Worm (Caenorhabditis elegans) whole organism, midembryonic: Measurements from ENCODE around the gene C10E2.5.
A peak's percentile ranks its signal among the peaks of the same experiment; 100 is the strongest.

ENCODE experiments used
- T22C8.4 ChIP-seq: fragments of 200-800 bp; sonication (Bioruptor generic); IDR thresholded peaks from 2 replicates; pipeline ENCODE4 v1.3.6; 2022; ENCODE audit warnings: missing genetic modification characterization, missing compliant biosample characterization
- cog-1 ChIP-seq: sonication (generic microtip); optimal IDR thresholded peaks from 2 replicates; lab custom pipeline; 2016; ENCODE audit warnings: missing genetic modification characterization, missing compliant biosample characterization
- flt-1 ChIP-seq: fragments of 200-800 bp; sonication (Bioruptor generic); IDR thresholded peaks from 2 replicates; pipeline ENCODE4 v1.3.6; 2022; ENCODE audit warnings: missing genetic modification characterization, missing compliant biosample characterization
- klf-2 ChIP-seq: fragments of 200-800 bp; sonication (Bioruptor generic); conservative IDR thresholded peaks from 2 replicates; pipeline ENCODE4 v1.3.6; 2022; ENCODE audit warnings: missing genetic modification reagents, missing genetic modification characterization, missing compliant biosample characterization
- med-1 ChIP-seq: sonication (generic microtip); optimal IDR thresholded peaks from 2 replicates; lab custom pipeline; 2017; ENCODE audit warnings: missing genetic modification characterization, mild to moderate bottlenecking, missing compliant biosample characterization, antibody characterized with exemption, missing genetic modification reagents; ENCODE audit not compliant: insufficient read depth
- ref-1 ChIP-seq: fragments of 200-800 bp; sonication (Bioruptor generic); conservative IDR thresholded peaks from 2 replicates; pipeline ENCODE4 v1.3.6; 2022; ENCODE audit warnings: missing genetic modification reagents, missing genetic modification characterization, missing compliant biosample characterization
- tab-1 ChIP-seq: fragments of 200-800 bp; sonication (Bioruptor generic); IDR thresholded peaks from 2 replicates; pipeline ENCODE4 v1.3.6; 2022; ENCODE audit warnings: missing genetic modification characterization, missing compliant biosample characterization
- ztf-23 ChIP-seq: fragments of 200-800 bp; sonication (Bioruptor generic); IDR thresholded peaks from 2 replicates; pipeline ENCODE4 v1.3.6; 2022; ENCODE audit warnings: missing genetic modification reagents, missing genetic modification characterization, missing compliant biosample characterization
- ztf-29 ChIP-seq: fragments of 200-800 bp; sonication (Bioruptor generic); IDR thresholded peaks from 2 replicates; pipeline ENCODE4 v1.3.6; 2022; ENCODE audit warnings: missing genetic modification reagents, missing genetic modification characterization, missing compliant biosample characterization

Gene C10E2.5

DNA sequence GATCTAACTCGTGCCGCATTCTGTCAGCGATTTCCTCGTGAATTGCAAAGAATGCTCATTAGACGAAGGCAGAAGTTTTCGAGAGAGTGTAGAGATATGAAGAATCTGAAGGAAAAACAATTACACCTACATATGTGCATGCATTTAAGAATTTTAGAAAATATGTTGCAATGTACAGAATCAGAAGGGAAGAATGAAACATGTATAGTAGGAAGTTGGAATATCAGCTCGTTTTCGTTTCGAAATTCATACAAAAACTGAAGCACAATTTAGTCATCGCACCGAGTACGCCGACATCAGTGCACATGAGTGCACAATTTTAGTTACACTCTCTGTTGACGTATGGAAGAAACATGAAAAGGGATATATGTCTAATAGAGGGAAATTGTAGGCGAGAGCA, at the start of gene C10E2.5:
Gene C10E2.5, minus strand, starts transcription at position 101 of the 400 bp plus-strand sequence.
- TF ChIP-seq flt-1 (GFP tag; lab: Robert Waterston, UW), result no peak
- no peak for TF ChIP-seq ztf-23 (GFP tag; lab: Robert Waterston, UW)
- no peak for TF ChIP-seq ref-1 (GFP tag; lab: Robert Waterston, UW)
- no peak for TF ChIP-seq ztf-29 (GFP tag; lab: Robert Waterston, UW)
- no peak for TF ChIP-seq med-1
- TF ChIP-seq klf-2 (GFP tag; lab: Robert Waterston, UW), result no peak
- no peak for TF ChIP-seq T22C8.4 (GFP tag; lab: Robert Waterston, UW)
- no peak for TF ChIP-seq cog-1 (tag; lab: Kevin White, UChicago)
- TF ChIP-seq tab-1 (GFP tag; lab: Robert Waterston, UW), result no peak

- TF ChIP-seq cog-1 (tag; lab: Kevin White, UChicago) (no peak), tab-1 (GFP tag; lab: Robert Waterston, UW) (no peak), klf-2 (GFP tag; lab: Robert Waterston, UW) (no peak), ref-1 (GFP tag; lab: Robert Waterston, UW) (no peak), T22C8.4 (GFP tag; lab: Robert Waterston, UW) (no peak), ztf-23 (GFP tag; lab: Robert Waterston, UW) (no peak), flt-1 (GFP tag; lab: Robert Waterston, UW) (no peak), med-1 (no peak), ztf-29 (GFP tag; lab: Robert Waterston, UW) (no peak)
Observed at ce11 chrX:16803545-16803944, 49.2 kb upstream of the C10E2.5 start.

- TF ChIP-seq klf-2 (GFP tag; lab: Robert Waterston, UW) (no peak), flt-1 (GFP tag; lab: Robert Waterston, UW) (no peak), tab-1 (GFP tag; lab: Robert Waterston, UW) (no peak), ztf-23 (GFP tag; lab: Robert Waterston, UW) (no peak)
Observed at ce11 chrX:16799065-16799663, 44.8 kb upstream of the C10E2.5 start.

DNA sequence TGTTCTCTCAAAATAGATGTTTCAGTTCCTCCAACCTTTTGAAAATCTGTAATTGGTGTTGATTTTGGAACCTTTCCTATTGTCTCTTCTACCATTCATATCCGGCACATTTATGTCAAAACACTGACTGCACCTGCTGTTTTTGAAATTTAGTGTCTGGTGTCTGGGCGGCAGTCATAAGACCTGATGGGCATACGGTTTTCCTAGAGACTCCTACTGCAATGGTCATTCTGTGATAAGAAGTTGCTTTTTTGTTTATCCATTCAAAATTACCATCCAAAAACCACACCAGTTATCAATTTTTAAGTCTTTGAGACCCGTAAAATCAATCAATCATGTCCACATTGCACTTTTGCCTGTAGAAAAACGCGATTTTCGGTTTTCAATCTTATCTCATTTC, 44.2 kb upstream of the C10E2.5 start:
- TF ChIP-seq T22C8.4 (GFP tag; lab: Robert Waterston, UW) (no peak), tab-1 (GFP tag; lab: Robert Waterston, UW) (no peak), med-1 (no peak), ref-1 (GFP tag; lab: Robert Waterston, UW) (no peak), flt-1 (GFP tag; lab: Robert Waterston, UW) (no peak), ztf-23 (GFP tag; lab: Robert Waterston, UW) (no peak), cog-1 (tag; lab: Kevin White, UChicago) (no peak), klf-2 (GFP tag; lab: Robert Waterston, UW) (no peak), ztf-29 (GFP tag; lab: Robert Waterston, UW) (no peak)

- no peak for TF ChIP-seq ref-1 (GFP tag; lab: Robert Waterston, UW)
- no peak for TF ChIP-seq klf-2 (GFP tag; lab: Robert Waterston, UW)
- no peak for TF ChIP-seq ztf-23 (GFP tag; lab: Robert Waterston, UW)
- no peak for TF ChIP-seq med-1
- TF ChIP-seq tab-1 (GFP tag; lab: Robert Waterston, UW), result no peak
- no peak for TF ChIP-seq cog-1 (tag; lab: Kevin White, UChicago)
- no peak for TF ChIP-seq ztf-29 (GFP tag; lab: Robert Waterston, UW)
- TF ChIP-seq flt-1 (GFP tag; lab: Robert Waterston, UW), result no peak
- TF ChIP-seq T22C8.4 (GFP tag; lab: Robert Waterston, UW), result no peak
Observed at ce11 chrX:16796826-16797225, 42.5 kb upstream of the C10E2.5 start.

DNA sequence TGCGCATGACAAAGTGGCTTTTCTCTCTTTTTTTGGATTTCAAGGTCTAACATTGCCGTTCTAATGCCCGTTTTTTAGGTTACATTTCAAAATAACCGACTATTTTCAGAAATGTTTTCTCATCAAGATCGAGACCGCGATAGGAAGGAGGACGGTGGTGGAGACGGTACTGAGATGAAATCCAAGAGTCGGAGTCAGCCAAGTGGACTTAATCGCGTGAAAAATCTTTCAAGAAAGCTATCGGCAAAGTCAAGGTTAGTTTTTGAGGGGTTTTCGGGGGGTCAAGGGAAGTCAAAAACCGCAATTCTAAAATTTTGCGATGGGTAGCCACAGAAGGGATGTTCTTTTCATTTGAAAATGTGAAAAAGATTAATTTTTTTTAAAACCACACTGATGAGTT, 41.6 kb upstream of the C10E2.5 start, which contains the start of gene aak-2:
Gene aak-2, plus strand, starts transcription at position 110 of the 400 bp plus-strand sequence.
- no peak for TF ChIP-seq klf-2 (GFP tag; lab: Robert Waterston, UW)

ce11 chrX:16793470-16793869, 39.1 kb upstream of the C10E2.5 start:
- TF ChIP-seq T22C8.4 (GFP tag; lab: Robert Waterston, UW) (no peak), ref-1 (GFP tag; lab: Robert Waterston, UW) (no peak), cog-1 (tag; lab: Kevin White, UChicago) (no peak), klf-2 (GFP tag; lab: Robert Waterston, UW) (no peak), ztf-29 (GFP tag; lab: Robert Waterston, UW) (no peak), med-1 (no peak), ztf-23 (GFP tag; lab: Robert Waterston, UW) (no peak), flt-1 (GFP tag; lab: Robert Waterston, UW) (no peak), tab-1 (GFP tag; lab: Robert Waterston, UW) (no peak)

ce11 chrX:16792700-16793176, 38.4 kb upstream of the C10E2.5 start, which contains the start of gene got-1.2:
got-1.2 (minus strand) TSS chrX:16793126.
- TF ChIP-seq flt-1 (GFP tag; lab: Robert Waterston, UW), result no peak
- TF ChIP-seq ref-1 (GFP tag; lab: Robert Waterston, UW), result no peak
- TF ChIP-seq med-1, result no peak
- TF ChIP-seq klf-2 (GFP tag; lab: Robert Waterston, UW), result no peak
- no peak for TF ChIP-seq cog-1 (tag; lab: Kevin White, UChicago)
- no peak for TF ChIP-seq ztf-23 (GFP tag; lab: Robert Waterston, UW)
- 0 out of 2 replicates have a peak, but pooled peaks have one; percentile 14 for TF ChIP-seq tab-1 (GFP tag; lab: Robert Waterston, UW)

DNA sequence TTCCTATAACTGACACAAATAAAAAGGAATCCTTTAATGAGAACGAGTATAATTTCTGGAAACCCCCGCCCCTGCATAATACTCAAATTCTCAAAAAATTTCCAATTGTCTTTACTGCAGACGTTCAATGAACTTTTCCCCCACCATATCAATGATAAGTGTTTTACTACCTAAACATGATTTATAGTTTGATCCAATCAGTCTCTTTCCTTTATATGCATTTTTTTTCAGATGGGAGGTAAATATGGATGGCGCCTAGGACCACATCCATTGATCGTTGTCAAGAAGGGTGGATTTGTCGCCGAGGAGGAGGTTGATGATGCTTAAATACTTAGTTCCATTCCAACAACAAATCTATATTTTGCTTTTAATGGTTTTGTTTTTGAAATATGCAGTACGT, 32.8 kb upstream of the C10E2.5 start:
- TF ChIP-seq ref-1 (GFP tag; lab: Robert Waterston, UW), result no peak
- no peak for TF ChIP-seq T22C8.4 (GFP tag; lab: Robert Waterston, UW)
- no peak for TF ChIP-seq ztf-29 (GFP tag; lab: Robert Waterston, UW)
- TF ChIP-seq tab-1 (GFP tag; lab: Robert Waterston, UW), result no peak
- no peak for TF ChIP-seq flt-1 (GFP tag; lab: Robert Waterston, UW)
- TF ChIP-seq ztf-23 (GFP tag; lab: Robert Waterston, UW), result no peak
- no peak for TF ChIP-seq klf-2 (GFP tag; lab: Robert Waterston, UW)
- TF ChIP-seq cog-1 (tag; lab: Kevin White, UChicago), result no peak
- TF ChIP-seq med-1, result no peak
